Worm (Caenorhabditis elegans) whole organism, L2 larva: ENCODE data around the gene rab-18.

ENCODE experiments used
- C34F6.9 ChIP-seq: fragments of 150-350 bp; optimal IDR thresholded peaks from 2 replicates; lab custom pipeline; 2014; ENCODE audit warnings: missing biosample characterization, missing genetic modification characterization
- F13H6.1 ChIP-seq: sonication (generic microtip); optimal IDR thresholded peaks from 2 replicates; lab custom pipeline; 2016; ENCODE audit warnings: missing genetic modification characterization, missing compliant biosample characterization
- R02D3.7 ChIP-seq: fragments of 150-350 bp; optimal IDR thresholded peaks from 2 replicates; lab custom pipeline; 2014; ENCODE audit warnings: missing biosample characterization, missing genetic modification characterization
- ZK546.5 ChIP-seq: sonication (generic microtip); optimal IDR thresholded peaks from 2 replicates; lab custom pipeline; 2017; ENCODE audit warnings: missing biosample characterization, missing genetic modification characterization
- alr-1 ChIP-seq: fragments of 150-350 bp; optimal IDR thresholded peaks from 2 replicates; lab custom pipeline; 2014; ENCODE audit warnings: missing biosample characterization, missing genetic modification characterization
- aly-2 ChIP-seq: fragments of 150-350 bp; optimal IDR thresholded peaks from 2 replicates; lab custom pipeline; 2014; ENCODE audit warnings: missing biosample characterization, missing genetic modification characterization
- blmp-1 ChIP-seq: sonication (generic microtip); optimal IDR thresholded peaks from 2 replicates; lab custom pipeline; 2017; ENCODE audit warnings: missing genetic modification characterization, mild to moderate bottlenecking, missing compliant biosample characterization, antibody characterized with exemption, moderate library complexity; ENCODE audit not compliant: insufficient read depth
- ceh-16 ChIP-seq: fragments of 150-350 bp; optimal IDR thresholded peaks from 2 replicates; lab custom pipeline; 2014; ENCODE audit warnings: missing biosample characterization, missing genetic modification characterization
- ceh-82 ChIP-seq: fragments of 150-350 bp; optimal IDR thresholded peaks from 2 replicates; lab custom pipeline; 2014; ENCODE audit warnings: missing biosample characterization, missing genetic modification characterization
- crh-2 ChIP-seq: sonication (generic microtip); optimal IDR thresholded peaks from 2 replicates; lab custom pipeline; 2017; ENCODE audit warnings: missing biosample characterization, missing genetic modification characterization
- dmd-4 ChIP-seq: sonication (generic microtip); optimal IDR thresholded peaks from 2 replicates; lab custom pipeline; 2017; ENCODE audit warnings: missing biosample characterization, missing genetic modification characterization
- egl-27 ChIP-seq: sonication (generic microtip); optimal IDR thresholded peaks from 3 replicates; lab custom pipeline; 2017; ENCODE audit warnings: missing biosample characterization, missing genetic modification reagents, missing genetic modification characterization
- fos-1 ChIP-seq: fragments of 150-350 bp; optimal IDR thresholded peaks from 2 replicates; lab custom pipeline; 2014; ENCODE audit warnings: missing biosample characterization, missing genetic modification characterization
- gmeb-1 ChIP-seq: fragments of 150-350 bp; optimal IDR thresholded peaks from 2 replicates; lab custom pipeline; 2014; ENCODE audit warnings: missing biosample characterization, missing genetic modification characterization
- lin-11 ChIP-seq: fragments of 150-350 bp; sonication (generic microtip); optimal IDR thresholded peaks from 2 replicates; lab custom pipeline; 2014; ENCODE audit warnings: missing biosample characterization, missing genetic modification characterization, inconsistent platforms, mixed read lengths
- lin-13 ChIP-seq: fragments of 150-350 bp; optimal IDR thresholded peaks from 2 replicates; lab custom pipeline; 2014; ENCODE audit warnings: missing biosample characterization, missing genetic modification reagents, missing genetic modification characterization
- lin-39 ChIP-seq: fragments of 150-350 bp; optimal IDR thresholded peaks from 2 replicates; lab custom pipeline; 2014; ENCODE audit warnings: missing biosample characterization, missing genetic modification reagents, missing genetic modification characterization
- lsy-2 ChIP-seq, 2 experiments: fragments of 150-350 bp in 1 of 2; sonication (generic microtip) in 1 of 2; optimal IDR thresholded peaks; 2 replicates each; lab custom pipeline; 2014 to 2017; ENCODE audit warnings: missing biosample characterization in 2 of 2, missing genetic modification characterization in 2 of 2
- mab-5 ChIP-seq: fragments of 150-350 bp; optimal IDR thresholded peaks from 2 replicates; lab custom pipeline; 2014; ENCODE audit warnings: missing biosample characterization, missing genetic modification characterization
- mbf-1 ChIP-seq: sonication (generic microtip); optimal IDR thresholded peaks from 2 replicates; lab custom pipeline; 2017; ENCODE audit warnings: missing biosample characterization, missing genetic modification characterization
- mdl-1 ChIP-seq, 2 experiments: fragments of 150-350 bp in 1 of 2; sonication (generic microtip) in 1 of 2; optimal IDR thresholded peaks; 2 replicates each; lab custom pipeline; 2017; ENCODE audit warnings: missing biosample characterization in 2 of 2, missing genetic modification characterization in 2 of 2
- nhr-10 ChIP-seq: sonication (generic microtip); optimal IDR thresholded peaks from 2 replicates; lab custom pipeline; 2017; ENCODE audit warnings: missing biosample characterization, missing genetic modification characterization
- nhr-11 ChIP-seq: fragments of 150-350 bp; optimal IDR thresholded peaks from 2 replicates; lab custom pipeline; 2014; ENCODE audit warnings: missing biosample characterization, missing genetic modification characterization
- nhr-129 ChIP-seq: fragments of 150-350 bp; optimal IDR thresholded peaks from 2 replicates; lab custom pipeline; 2014; ENCODE audit warnings: missing biosample characterization, missing genetic modification characterization
- nhr-23 ChIP-seq: fragments of 150-350 bp; optimal IDR thresholded peaks from 2 replicates; lab custom pipeline; 2014; ENCODE audit warnings: missing biosample characterization, missing genetic modification reagents, missing genetic modification characterization
- nhr-237 ChIP-seq: fragments of 150-350 bp; optimal IDR thresholded peaks from 2 replicates; lab custom pipeline; 2014; ENCODE audit warnings: missing biosample characterization, missing genetic modification characterization
- nhr-25 ChIP-seq: fragments of 150-350 bp; sonication (generic microtip); optimal IDR thresholded peaks from 3 replicates; lab custom pipeline; 2014; ENCODE audit warnings: missing biosample characterization, missing genetic modification characterization
- peb-1 ChIP-seq: fragments of 150-350 bp; optimal IDR thresholded peaks from 2 replicates; lab custom pipeline; 2014; ENCODE audit warnings: missing biosample characterization, missing genetic modification characterization
- sem-4 ChIP-seq: fragments of 150-350 bp; optimal IDR thresholded peaks from 2 replicates; lab custom pipeline; 2014; ENCODE audit warnings: missing biosample characterization, missing genetic modification reagents, missing genetic modification characterization
- skn-1 ChIP-seq: sonication (generic microtip); optimal IDR thresholded peaks from 2 replicates; lab custom pipeline; 2017; ENCODE audit warnings: missing biosample characterization, missing genetic modification characterization
- sma-3 ChIP-seq: sonication (generic microtip); optimal IDR thresholded peaks from 2 replicates; lab custom pipeline; 2016; ENCODE audit warnings: missing genetic modification reagents, missing genetic modification characterization, missing compliant biosample characterization
- sma-9 ChIP-seq, 2 experiments: fragments of 150-350 bp in 1 of 2; sonication (generic microtip) in 1 of 2; optimal IDR thresholded peaks; 2 replicates each; lab custom pipeline; 2014 to 2016; ENCODE audit warnings: missing genetic modification characterization in 2 of 2, mild to moderate bottlenecking in 1 of 2, missing biosample characterization in 1 of 2, missing compliant biosample characterization in 1 of 2, missing genetic modification reagents in 1 of 2, moderate library complexity in 1 of 2
- snpc-4 ChIP-seq: fragments of 150-350 bp; optimal IDR thresholded peaks from 2 replicates; lab custom pipeline; 2014; ENCODE audit warnings: missing biosample characterization, missing genetic modification characterization
- unc-55 ChIP-seq: fragments of 150-350 bp; sonication (generic microtip); optimal IDR thresholded peaks from 3 replicates; lab custom pipeline; 2014; ENCODE audit warnings: missing biosample characterization, missing genetic modification reagents, missing genetic modification characterization
- unc-62 ChIP-seq: fragments of 150-350 bp; optimal IDR thresholded peaks from 2 replicates; lab custom pipeline; 2014; ENCODE audit warnings: missing biosample characterization, missing genetic modification reagents, missing genetic modification characterization
- zag-1 ChIP-seq: fragments of 150-350 bp; optimal IDR thresholded peaks from 2 replicates; lab custom pipeline; 2014; ENCODE audit warnings: missing biosample characterization, missing genetic modification characterization
- ztf-1 ChIP-seq: fragments of 200-800 bp; sonication (Bioruptor generic); conservative IDR thresholded peaks from 2 replicates; pipeline ENCODE4 v1.3.6; 2022; ENCODE audit warnings: missing genetic modification characterization, missing compliant biosample characterization
- ztf-11 ChIP-seq: sonication (generic microtip); optimal IDR thresholded peaks from 2 replicates; lab custom pipeline; 2017; ENCODE audit warnings: missing biosample characterization, missing genetic modification characterization
- ztf-4 ChIP-seq: fragments of 150-350 bp; optimal IDR thresholded peaks from 2 replicates; lab custom pipeline; 2014; ENCODE audit warnings: missing biosample characterization, missing genetic modification characterization

rab-18 gene

DNA sequence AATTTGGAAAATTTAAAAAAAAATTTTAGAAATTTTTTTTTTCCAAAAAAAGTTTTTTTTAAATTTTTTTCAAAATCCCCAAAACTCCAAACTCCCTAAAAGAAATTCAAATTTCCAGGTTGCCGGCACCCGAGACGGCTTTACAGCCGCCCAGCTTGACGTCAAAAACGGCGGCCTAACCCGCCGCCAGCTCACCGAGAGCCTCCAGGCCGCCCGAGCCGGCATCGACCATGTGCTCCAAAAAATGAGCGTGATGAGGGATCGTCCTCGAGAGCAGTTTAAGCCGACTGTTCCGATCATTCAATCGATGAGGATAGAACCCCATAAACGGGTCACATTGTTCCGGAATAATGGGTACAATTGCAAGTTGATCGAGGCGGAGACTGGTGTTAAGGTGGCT is 36.8 kb downstream of the rab-18 start:
- TF ChIP-seq sma-9 (GFP tag; optimal IDR thresholded peaks at IDR 0.05; lab: Kevin White, UChicago) (no peak), sma-9 (tag; optimal IDR thresholded peaks at IDR 0.05; lab: Kevin White, UChicago) (no peak), sma-3 (GFP tag; lab: Kevin White, UChicago) (no peak), C34F6.9 (tag; lab: Kevin White, UChicago) (no peak), nhr-237 (tag; lab: Kevin White, UChicago) (no peak), unc-62 (GFP tag; lab: Kevin White, UChicago) (no peak)

DNA sequence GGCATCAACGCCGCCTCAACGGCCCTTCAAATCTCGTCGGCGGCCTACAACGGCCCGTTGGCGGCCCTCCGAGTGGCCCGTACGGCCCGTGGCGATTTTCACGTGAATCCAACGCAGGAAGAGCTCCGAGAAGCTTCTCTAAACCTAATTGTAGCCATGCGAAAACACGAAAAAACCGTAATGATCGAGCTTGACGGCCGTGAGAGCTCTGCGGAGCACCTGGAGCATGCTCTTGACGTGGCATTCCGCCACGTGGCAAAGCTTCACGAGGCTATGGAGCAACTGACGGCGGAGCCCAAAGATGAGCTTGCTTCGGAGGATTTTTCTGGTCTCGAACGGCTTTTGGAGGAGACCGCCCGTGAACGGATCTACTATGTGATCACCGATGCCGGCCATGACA is 40.5 kb downstream of the rab-18 start:
- no peak for TF ChIP-seq aly-2 (tag; lab: Kevin White, UChicago)
- TF ChIP-seq fos-1 (tag; lab: Kevin White, UChicago) = no peak
- TF ChIP-seq nhr-237 (tag; lab: Kevin White, UChicago) = no peak
- no peak for TF ChIP-seq nhr-11 (tag; lab: Kevin White, UChicago)
- no peak for TF ChIP-seq ceh-16 (tag; lab: Kevin White, UChicago)
- TF ChIP-seq lsy-2 (tag; optimal IDR thresholded peaks at IDR 0.05; lab: Kevin White, UChicago) = no peak
- TF ChIP-seq lin-11 (tag; lab: Kevin White, UChicago) = no peak

DNA sequence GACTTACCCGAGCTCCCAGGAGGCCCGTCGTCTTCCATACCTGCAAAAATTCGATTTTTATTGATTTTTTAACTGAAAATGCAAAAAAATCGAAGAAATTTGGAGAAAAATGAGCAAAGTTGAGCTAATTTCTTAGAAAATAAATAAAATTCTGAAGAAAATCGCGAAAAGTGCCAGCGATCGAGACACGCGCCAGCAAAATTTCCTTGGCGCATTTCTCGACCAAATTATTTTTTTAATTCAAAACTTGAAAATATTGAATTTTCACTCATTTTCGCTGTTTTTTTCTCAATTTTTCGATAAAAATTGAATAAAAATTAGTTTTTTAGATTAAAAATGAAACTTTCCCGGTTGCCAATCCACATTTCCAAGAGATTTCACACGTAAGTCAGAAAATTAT is 43.4 kb downstream of the rab-18 start, which contains the start of the genes chin-1 and BE0003N10.1:
TSS of gene chin-1 (minus strand) at position 40 of the 400 bp plus-strand sequence.
TSS of gene BE0003N10.1 (plus strand) at position 320 of the 400 bp plus-strand sequence.
- TF ChIP-seq snpc-4 (tag; lab: Kevin White, UChicago) (no peak), egl-27 (no peak), dmd-4 (tag; lab: Kevin White, UChicago) (no peak), lsy-2 (tag; optimal IDR thresholded peaks at IDR 0.05; lab: Kevin White, UChicago) (peak; percentile 60 to 77), gmeb-1 (tag; lab: Kevin White, UChicago) (peak; percentile 63), crh-2 (tag; lab: Kevin White, UChicago) (no peak), R02D3.7 (tag; lab: Kevin White, UChicago) (no peak), nhr-11 (tag; lab: Kevin White, UChicago) (no peak), sma-9 (GFP tag; optimal IDR thresholded peaks at IDR 0.05; lab: Kevin White, UChicago) (peak; percentile 9), sma-9 (tag; optimal IDR thresholded peaks at IDR 0.05; lab: Kevin White, UChicago) (no peak), lin-13 (peak; percentile 63), mdl-1 (tag; optimal IDR thresholded peaks at IDR 0.05; lab: Kevin White, UChicago) (no peak), aly-2 (tag; lab: Kevin White, UChicago) (no peak), nhr-25 (tag; lab: Kevin White, UChicago) (peak; percentile 53), nhr-10 (tag; lab: Kevin White, UChicago) (no peak), nhr-129 (tag; lab: Kevin White, UChicago) (no peak), ztf-1 (GFP tag; lab: Robert Waterston, UW) (no peak), lin-39 (tag; lab: Kevin White, UChicago) (no peak), F13H6.1 (tag; lab: Kevin White, UChicago) (peak; percentile 24), ztf-11 (tag; lab: Kevin White, UChicago) (no peak), ZK546.5 (no peak), lin-11 (tag; lab: Kevin White, UChicago) (no peak), C34F6.9 (tag; lab: Kevin White, UChicago) (peak; percentile 69), mab-5 (tag; lab: Kevin White, UChicago) (peak; percentile 4), ztf-4 (tag; lab: Kevin White, UChicago) (no peak), nhr-23 (tag; lab: Kevin White, UChicago) (no peak), zag-1 (tag; lab: Kevin White, UChicago) (no peak), peb-1 (tag; lab: Kevin White, UChicago) (no peak), mbf-1 (no peak), sma-3 (GFP tag; lab: Kevin White, UChicago) (no peak), fos-1 (tag; lab: Kevin White, UChicago) (peak; percentile 12), unc-55 (GFP tag; lab: Kevin White, UChicago) (peak; percentile 57)

DNA sequence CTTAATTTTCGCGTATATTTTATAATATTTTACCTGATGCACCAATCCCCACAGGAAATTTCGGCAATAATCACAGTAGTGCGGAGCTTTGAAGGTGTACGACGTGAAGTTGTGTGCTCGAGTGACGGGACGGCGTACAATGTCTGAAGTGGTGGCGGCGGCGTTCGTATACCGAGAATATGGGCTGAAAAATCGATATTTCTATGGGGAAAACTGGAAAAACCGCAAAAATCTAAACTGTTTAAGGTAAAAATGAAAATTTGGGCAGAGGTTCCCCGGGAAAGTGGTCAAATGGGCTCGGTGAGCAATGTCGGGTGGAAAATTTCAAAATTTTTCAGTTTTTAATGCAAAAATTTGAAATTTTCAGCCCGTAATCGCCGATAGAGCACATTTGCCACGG is 45.7 kb downstream of the rab-18 start:
- TF ChIP-seq unc-62 (GFP tag; lab: Kevin White, UChicago) (no peak), sem-4 (no peak), ceh-16 (tag; lab: Kevin White, UChicago) (no peak), unc-55 (GFP tag; lab: Kevin White, UChicago) (no peak), nhr-10 (tag; lab: Kevin White, UChicago) (no peak), skn-1 (no peak), mbf-1 (no peak), ztf-11 (tag; lab: Kevin White, UChicago) (no peak), alr-1 (tag; lab: Kevin White, UChicago) (no peak), ceh-82 (tag; lab: Kevin White, UChicago) (no peak), ztf-1 (GFP tag; lab: Robert Waterston, UW) (no peak), blmp-1 (tag; lab: Kevin White, UChicago) (no peak)
- TF ChIP-seq, all 48 proteins: peak for 0
